Worm (Caenorhabditis elegans) whole organism, L2 larva: ENCODE results near the gene F26D2.15.

Experiments used
- mdl-1 ChIP-seq, 2 experiments: fragments of 150-350 bp in 1 of 2; sonication (generic microtip) in 1 of 2; optimal IDR thresholded peaks; 2 replicates each; lab custom pipeline; 2017; ENCODE audit warnings: missing biosample characterization in 2 of 2, missing genetic modification characterization in 2 of 2
- nhr-11 ChIP-seq: fragments of 150-350 bp; optimal IDR thresholded peaks from 2 replicates; lab custom pipeline; 2014; ENCODE audit warnings: missing biosample characterization, missing genetic modification characterization
- nhr-23 ChIP-seq: fragments of 150-350 bp; optimal IDR thresholded peaks from 2 replicates; lab custom pipeline; 2014; ENCODE audit warnings: missing biosample characterization, missing genetic modification reagents, missing genetic modification characterization
- nhr-237 ChIP-seq: fragments of 150-350 bp; optimal IDR thresholded peaks from 2 replicates; lab custom pipeline; 2014; ENCODE audit warnings: missing biosample characterization, missing genetic modification characterization
- snpc-4 ChIP-seq: fragments of 150-350 bp; optimal IDR thresholded peaks from 2 replicates; lab custom pipeline; 2014; ENCODE audit warnings: missing biosample characterization, missing genetic modification characterization
- unc-55 ChIP-seq: fragments of 150-350 bp; sonication (generic microtip); optimal IDR thresholded peaks from 3 replicates; lab custom pipeline; 2014; ENCODE audit warnings: missing biosample characterization, missing genetic modification reagents, missing genetic modification characterization
- zag-1 ChIP-seq: fragments of 150-350 bp; optimal IDR thresholded peaks from 2 replicates; lab custom pipeline; 2014; ENCODE audit warnings: missing biosample characterization, missing genetic modification characterization

DNA sequence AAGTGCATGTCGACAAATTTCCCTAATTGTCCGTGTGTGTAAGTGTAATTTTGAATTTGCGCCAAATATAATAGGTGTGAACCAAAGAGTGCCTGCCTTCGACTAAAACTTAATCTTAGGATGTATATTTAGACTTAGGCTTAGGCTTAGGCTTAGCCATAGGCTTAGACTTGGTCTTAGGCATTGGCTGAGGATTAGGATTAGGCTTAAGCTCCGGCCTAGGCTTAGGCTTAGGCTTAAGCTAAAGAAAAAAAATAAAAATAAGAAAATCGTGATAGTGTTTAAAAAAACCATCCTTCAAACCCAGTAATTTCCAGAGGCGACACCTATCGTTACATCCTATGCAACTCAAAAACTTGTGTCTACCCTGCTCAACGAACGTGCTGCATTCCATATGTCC, 8.5 kb downstream of the F26D2.15 start:
- TF ChIP-seq unc-55 (no peak), mdl-1 (tag; optimal IDR thresholded peaks at IDR 0.05; lab: Kevin White, UChicago) (no peak), snpc-4 (tag; lab: Kevin White, UChicago) (no peak), nhr-11 (tag; lab: Kevin White, UChicago) (no peak), zag-1 (tag; lab: Kevin White, UChicago) (no peak), nhr-23 (tag; lab: Kevin White, UChicago) (no peak), nhr-237 (tag; lab: Kevin White, UChicago) (no peak)
